Fruit fly (Drosophila melanogaster) whole organism, prepupa: ENCODE results near the gene RhoGDI.

Source experiments
- CG10669 ChIP-seq: fragments of 200-800 bp; sonication (Bioruptor generic); optimal IDR thresholded peaks from 3 replicates; lab custom pipeline; 2018; ENCODE audit warnings: missing biosample characterization, mild to moderate bottlenecking, missing genetic modification characterization, moderate library complexity
- CG11762 ChIP-seq: fragments of 200-800 bp; sonication (Bioruptor generic); optimal IDR thresholded peaks from 3 replicates; lab custom pipeline; 2016; ENCODE audit warnings: missing biosample characterization, missing genetic modification characterization; ENCODE audit not compliant: insufficient read depth
- CG15336 ChIP-seq: fragments of 200-800 bp; sonication (Bioruptor generic); IDR thresholded peaks from 2 replicates; pipeline ENCODE4 v1.3.6; 2022; ENCODE audit warnings: missing biosample characterization, missing genetic modification characterization
- CG16779 ChIP-seq: fragments of 200-800 bp; sonication (Bioruptor generic); optimal IDR thresholded peaks from 3 replicates; lab custom pipeline; 2017; ENCODE audit warnings: missing biosample characterization, mild to moderate bottlenecking, missing genetic modification characterization
- CG3032 ChIP-seq: fragments of 200-800 bp; optimal IDR thresholded peaks from 2 replicates; lab custom pipeline; 2019; ENCODE audit warnings: missing biosample characterization, mild to moderate bottlenecking, missing genetic modification characterization, moderate library complexity
- CG31627 ChIP-seq: fragments of 200-800 bp; sonication (Bioruptor generic); optimal IDR thresholded peaks from 3 replicates; lab custom pipeline; 2016; ENCODE audit warnings: missing biosample characterization, missing genetic modification characterization
- CG34406 ChIP-seq: fragments of 200-800 bp; sonication (Bioruptor generic); optimal IDR thresholded peaks from 3 replicates; lab custom pipeline; 2016; ENCODE audit warnings: missing biosample characterization, missing genetic modification characterization
- CG6276 ChIP-seq: fragments of 200-800 bp; sonication (Bioruptor generic); optimal IDR thresholded peaks from 2 replicates; lab custom pipeline; 2017; ENCODE audit warnings: missing biosample characterization, mild to moderate bottlenecking, missing genetic modification characterization
- CG6808 ChIP-seq: fragments of 200-800 bp; sonication (Bioruptor generic); optimal IDR thresholded peaks from 3 replicates; lab custom pipeline; 2017; ENCODE audit warnings: missing biosample characterization, missing genetic modification characterization, mild to moderate bottlenecking, moderate library complexity, missing genetic modification reagents
- CG6854 ChIP-seq: fragments of 200-800 bp; sonication (Bioruptor generic); optimal IDR thresholded peaks from 2 replicates; lab custom pipeline; 2017; ENCODE audit warnings: missing biosample characterization, mild to moderate bottlenecking, missing genetic modification characterization
- CG7368 ChIP-seq: fragments of 200-800 bp; sonication (Bioruptor generic); optimal IDR thresholded peaks from 3 replicates; lab custom pipeline; 2016; ENCODE audit warnings: missing biosample characterization, missing genetic modification characterization
- CG8119 ChIP-seq: fragments of 200-800 bp; sonication (Bioruptor generic); IDR thresholded peaks from 3 replicates; pipeline ENCODE4 v1.3.6; 2022; ENCODE audit warnings: missing biosample characterization, missing genetic modification characterization
- CG8319 ChIP-seq: fragments of 200-800 bp; sonication (Bioruptor generic); optimal IDR thresholded peaks from 3 replicates; lab custom pipeline; 2016; ENCODE audit warnings: missing biosample characterization, missing genetic modification characterization
- CG8632 ChIP-seq: fragments of 200-800 bp; sonication (Bioruptor generic); optimal IDR thresholded peaks from 3 replicates; lab custom pipeline; 2016; ENCODE audit warnings: missing biosample characterization, missing genetic modification characterization
- Eip75B ChIP-seq: fragments of 200-800 bp; sonication (Bioruptor generic); optimal IDR thresholded peaks from 3 replicates; lab custom pipeline; 2016; ENCODE audit warnings: missing biosample characterization, missing genetic modification characterization
- Eip78C ChIP-seq: fragments of 200-800 bp; sonication (Bioruptor generic); peaks from one replicate; lab custom pipeline; 2016; ENCODE audit warnings: missing biosample characterization, missing genetic modification characterization
- Eip93F ChIP-seq: fragments of 200-800 bp; sonication (Bioruptor generic); optimal IDR thresholded peaks from 2 replicates; lab custom pipeline; 2016; ENCODE audit warnings: missing biosample characterization, mild to moderate bottlenecking, missing genetic modification characterization
- Ets21C ChIP-seq: fragments of 200-800 bp; sonication (Bioruptor generic); optimal IDR thresholded peaks from 3 replicates; lab custom pipeline; 2016; ENCODE audit warnings: missing biosample characterization, missing genetic modification characterization
- Ets96B ChIP-seq: fragments of 200-800 bp; optimal IDR thresholded peaks from 2 replicates; lab custom pipeline; 2019; ENCODE audit warnings: missing biosample characterization, mild to moderate bottlenecking, missing genetic modification characterization, moderate library complexity
- Gug ChIP-seq: fragments of 200-800 bp; sonication (Bioruptor generic); IDR thresholded peaks from 2 replicates; pipeline ENCODE4 v1.3.6; 2022; ENCODE audit warnings: missing biosample characterization, missing genetic modification characterization
- Hr38 ChIP-seq: sonication (Bioruptor generic); optimal IDR thresholded peaks from 2 replicates; lab custom pipeline; 2016; ENCODE audit warnings: missing biosample characterization, missing genetic modification characterization
- Hr39 ChIP-seq: fragments of 200-800 bp; sonication (Bioruptor generic); optimal IDR thresholded peaks from 2 replicates; lab custom pipeline; 2016; ENCODE audit warnings: missing biosample characterization, missing genetic modification characterization
- Met ChIP-seq: fragments of 200-800 bp; sonication (Bioruptor generic); optimal IDR thresholded peaks from 3 replicates; lab custom pipeline; 2016; ENCODE audit warnings: missing biosample characterization, missing genetic modification characterization
- OdsH ChIP-seq: fragments of 200-800 bp; sonication (Bioruptor generic); optimal IDR thresholded peaks from 3 replicates; lab custom pipeline; 2016; ENCODE audit warnings: missing biosample characterization, missing genetic modification characterization
- Smox ChIP-seq: fragments of 200-800 bp; sonication (Bioruptor generic); optimal IDR thresholded peaks from 3 replicates; lab custom pipeline; 2016; ENCODE audit warnings: missing biosample characterization, missing genetic modification characterization
- Sox102F ChIP-seq: fragments of 200-800 bp; sonication (Bioruptor generic); optimal IDR thresholded peaks from 2 replicates; lab custom pipeline; 2016; ENCODE audit warnings: missing biosample characterization, mild to moderate bottlenecking, missing genetic modification characterization
- cyc ChIP-seq: fragments of 200-800 bp; sonication (Bioruptor generic); optimal IDR thresholded peaks from 3 replicates; lab custom pipeline; 2016; ENCODE audit warnings: missing biosample characterization, missing genetic modification characterization
- dac ChIP-seq: fragments of 200-800 bp; sonication (Bioruptor generic); optimal IDR thresholded peaks from 2 replicates; lab custom pipeline; 2017; ENCODE audit warnings: missing biosample characterization, mild to moderate bottlenecking, missing genetic modification characterization
- dsx ChIP-seq: fragments of 200-800 bp; optimal IDR thresholded peaks from 3 replicates; lab custom pipeline; 2019; ENCODE audit warnings: missing biosample characterization, mild to moderate bottlenecking, missing genetic modification characterization, moderate library complexity; ENCODE audit not compliant: poor library complexity, severe bottlenecking
- eg ChIP-seq: fragments of 200-800 bp; sonication (Bioruptor generic); IDR thresholded peaks from 3 replicates; pipeline ENCODE4 v1.3.6; 2022; ENCODE audit warnings: missing biosample characterization, missing genetic modification characterization
- esn ChIP-seq: fragments of 200-800 bp; sonication (Bioruptor generic); optimal IDR thresholded peaks from 2 replicates; lab custom pipeline; 2016; ENCODE audit warnings: missing biosample characterization, mild to moderate bottlenecking, missing genetic modification characterization, moderate library complexity
- fkh ChIP-seq: fragments of 200-800 bp; sonication (Bioruptor generic); optimal IDR thresholded peaks from 3 replicates; lab custom pipeline; 2017; ENCODE audit warnings: missing biosample characterization, mild to moderate bottlenecking, missing genetic modification characterization, moderate library complexity
- lz ChIP-seq: fragments of 200-800 bp; sonication (Bioruptor generic); optimal IDR thresholded peaks from 3 replicates; lab custom pipeline; 2016; ENCODE audit warnings: missing biosample characterization, missing genetic modification characterization
- net ChIP-seq: fragments of 200-800 bp; sonication (Bioruptor generic); optimal IDR thresholded peaks from 3 replicates; lab custom pipeline; 2016; ENCODE audit warnings: missing biosample characterization, missing genetic modification characterization
- pdm3 ChIP-seq: fragments of 200-800 bp; sonication (Bioruptor generic); optimal IDR thresholded peaks from 3 replicates; lab custom pipeline; 2016; ENCODE audit warnings: missing biosample characterization, missing genetic modification characterization
- salr ChIP-seq, 2 experiments: fragments of 200-800 bp; sonication (Bioruptor generic); optimal IDR thresholded peaks; 3 replicates each; lab custom pipeline; 2016 to 2018; ENCODE audit warnings: missing biosample characterization in 2 of 2, missing genetic modification characterization in 2 of 2, mild to moderate bottlenecking in 1 of 2
- spab ChIP-seq: fragments of 200-800 bp; sonication (Bioruptor generic); optimal IDR thresholded peaks from 2 replicates; lab custom pipeline; 2017; ENCODE audit warnings: missing biosample characterization, mild to moderate bottlenecking, missing genetic modification characterization, missing genetic modification reagents
- ss ChIP-seq, 2 experiments: fragments of 200-800 bp; sonication (Bioruptor generic); optimal IDR thresholded peaks; 2 replicates in 1 of 2; 3 replicates in 1 of 2; lab custom pipeline; 2017 to 2018; ENCODE audit warnings: mild to moderate bottlenecking in 2 of 2, missing biosample characterization in 2 of 2, missing genetic modification characterization in 2 of 2, moderate library complexity in 1 of 2
- svp ChIP-seq: fragments of 200-800 bp; sonication (Bioruptor generic); peaks from one replicate; lab custom pipeline; 2016; ENCODE audit warnings: missing biosample characterization, missing genetic modification characterization
- vri ChIP-seq: fragments of 200-800 bp; sonication (Bioruptor generic); optimal IDR thresholded peaks from 3 replicates; lab custom pipeline; 2016; ENCODE audit warnings: missing biosample characterization, mild to moderate bottlenecking, missing genetic modification characterization

The RhoGDI gene

DNA sequence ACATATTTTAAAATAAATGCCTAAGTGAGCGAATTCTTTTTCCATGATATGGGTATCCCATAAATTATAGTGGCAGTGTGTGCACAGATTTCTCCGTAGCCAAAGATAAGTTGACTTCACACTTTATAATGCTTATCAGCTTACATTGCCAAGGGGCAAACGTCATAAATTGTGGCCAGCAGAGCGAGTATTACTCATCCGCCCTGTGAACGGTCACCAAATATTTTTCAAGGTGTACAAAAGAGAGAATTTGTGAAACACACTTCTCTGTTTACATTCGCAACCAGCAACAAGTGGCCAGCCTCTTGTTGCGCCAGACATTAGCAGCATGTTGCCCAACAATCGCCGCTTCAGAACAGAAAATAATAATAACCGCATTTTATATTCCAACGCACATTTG lies 4.4 kb downstream of the RhoGDI start:
- TF ChIP-seq CG16779, result no peak
- no peak for TF ChIP-seq Gug
- no peak for TF ChIP-seq CG8319 (GFP tag; lab: Kevin White, UChicago)
- TF ChIP-seq CG6276, result peak; percentile 5
- TF ChIP-seq net (GFP tag; lab: Kevin White, UChicago), result peak; percentile 21
- TF ChIP-seq vri (GFP tag; lab: Kevin White, UChicago), result peak; percentile 20
- no peak for TF ChIP-seq Eip75B
- TF ChIP-seq CG34406, result no peak
- TF ChIP-seq Smox (GFP tag; lab: Kevin White, UChicago), result peak; percentile 10
- TF ChIP-seq Sox102F, result peak; percentile 9
- peak; percentile 66 for TF ChIP-seq Eip78C (GFP tag; lab: Kevin White, UChicago)
- peak; percentile 34 for TF ChIP-seq Met (GFP tag; lab: Kevin White, UChicago)
- peak; percentile 30 for TF ChIP-seq esn
- TF ChIP-seq svp, result peak; percentile 45
- peak; percentile 86 for TF ChIP-seq fkh (GFP tag; lab: Kevin White, UChicago)
- TF ChIP-seq CG3032 (tag; lab: Kevin White, UChicago), result no peak
- no peak for TF ChIP-seq pdm3 (GFP tag; lab: Kevin White, UChicago)
- no peak for TF ChIP-seq CG6854 (GFP tag; lab: Kevin White, UChicago)
- TF ChIP-seq CG15336 (GFP tag; lab: Robert Waterston, UW), result peak; percentile 51
- no peak for TF ChIP-seq Hr38 (GFP tag; lab: Kevin White, UChicago)
- TF ChIP-seq CG7368 (GFP tag; lab: Kevin White, UChicago), result peak; percentile 2

dm6 chr3L:19939024-19939423 lies 10.5 kb downstream of the RhoGDI start, which contains the start of gene Ac76E:
Ac76E (plus strand) TSS chr3L:19939287.
- no peak for TF ChIP-seq Eip75B
- peak; percentile 27 for TF ChIP-seq vri (GFP tag; lab: Kevin White, UChicago)
- TF ChIP-seq CG31627, result no peak
- TF ChIP-seq Hr39 (GFP tag; lab: Kevin White, UChicago), result peak; percentile 54
- TF ChIP-seq CG6276, result no peak
- no peak for TF ChIP-seq eg
- TF ChIP-seq CG8632 (GFP tag; lab: Kevin White, UChicago), result no peak
- TF ChIP-seq Eip78C (GFP tag; lab: Kevin White, UChicago), result peak; percentile 40
- TF ChIP-seq CG15336 (GFP tag; lab: Robert Waterston, UW), result 0 out of 2 replicates have a peak, but pooled peaks have one; percentile 24
- TF ChIP-seq fkh (GFP tag; lab: Kevin White, UChicago), result peak; percentile 13
- no peak for TF ChIP-seq CG8119 (GFP tag; lab: Robert Waterston, UW)

dm6 chr3L:19940349-19940748 lies 11.8 kb downstream of the RhoGDI start:
- TF ChIP-seq OdsH (no peak), ss (GFP tag; optimal IDR thresholded peaks at IDR 0.05; lab: Kevin White, UChicago) (no peak), CG16779 (no peak), Hr38 (GFP tag; lab: Kevin White, UChicago) (no peak), Smox (GFP tag; lab: Kevin White, UChicago) (no peak), CG6854 (GFP tag; lab: Kevin White, UChicago) (no peak), svp (no peak), CG8319 (GFP tag; lab: Kevin White, UChicago) (no peak), dac (no peak)
- TF ChIP-seq, all 60 proteins: peak for 0

- TF ChIP-seq CG3032 (tag; lab: Kevin White, UChicago) (no peak), CG6854 (GFP tag; lab: Kevin White, UChicago) (no peak), dsx (GFP tag; lab: Kevin White, UChicago) (no peak), CG6276 (no peak)
Measured at dm6 chr3L:19941162-19941561, 12.6 kb downstream of the RhoGDI start.

DNA sequence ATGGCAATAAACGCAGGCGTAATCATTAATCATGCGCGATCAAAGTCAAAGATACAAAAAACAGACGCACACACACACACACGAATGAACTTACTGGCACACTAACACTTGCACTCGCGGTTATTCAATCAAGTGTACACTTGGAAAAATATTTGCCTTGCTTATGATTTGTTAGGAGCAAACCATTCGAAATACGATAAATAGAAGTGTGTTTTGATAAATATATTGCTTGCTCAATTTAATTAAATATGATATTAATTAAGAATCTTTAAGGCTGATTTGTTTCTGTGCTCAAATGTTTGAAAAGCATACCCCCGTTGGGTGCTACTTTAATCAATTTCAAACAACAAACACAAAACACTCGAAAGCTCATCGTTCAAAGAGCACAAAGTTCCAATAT lies 16.9 kb downstream of the RhoGDI start:
- no peak for TF ChIP-seq OdsH
- no peak for TF ChIP-seq CG15336 (GFP tag; lab: Robert Waterston, UW)
- TF ChIP-seq Sox102F, result no peak
- no peak for TF ChIP-seq lz (GFP tag; lab: Kevin White, UChicago)
- no peak for TF ChIP-seq spab (GFP tag; lab: Kevin White, UChicago)
- no peak for TF ChIP-seq CG10669 (GFP tag; lab: Kevin White, UChicago)
- no peak for TF ChIP-seq cyc (GFP tag; lab: Kevin White, UChicago)
- peak; percentile 64 for TF ChIP-seq svp
- no peak for TF ChIP-seq CG11762
- TF ChIP-seq salr (GFP tag; optimal IDR thresholded peaks at IDR 0.05; lab: Kevin White, UChicago), result no peak
- peak; percentile 39 for TF ChIP-seq vri (GFP tag; lab: Kevin White, UChicago)
- no peak for TF ChIP-seq CG6808
- no peak for TF ChIP-seq Ets96B (tag; lab: Kevin White, UChicago)
- TF ChIP-seq Eip93F (GFP tag; lab: Kevin White, UChicago), result no peak
- no peak for TF ChIP-seq CG8632 (GFP tag; lab: Kevin White, UChicago)
- no peak for TF ChIP-seq Ets21C (GFP tag; lab: Kevin White, UChicago)
